Worm (Caenorhabditis elegans): ENCODE measurements around the gene C33H5.16.

C33H5.16 gene

DNA sequence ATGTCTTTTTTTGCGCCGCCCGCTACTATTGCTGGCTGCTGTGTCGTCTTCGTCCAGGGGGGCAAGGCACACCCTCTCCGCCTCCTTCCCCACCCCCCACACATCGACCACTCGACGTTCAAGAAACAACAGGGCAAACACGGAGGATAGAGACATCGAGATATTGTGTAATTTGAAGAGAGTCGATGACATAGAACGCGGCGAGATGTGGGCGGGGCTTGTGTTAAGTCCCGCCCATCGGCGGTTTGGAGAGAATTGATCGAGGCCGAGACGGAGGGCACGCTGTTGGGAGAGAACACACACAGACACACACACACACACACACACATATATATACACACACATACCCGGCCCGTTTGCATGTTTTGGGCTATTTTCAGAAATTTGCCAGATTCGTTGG is 42.4 kb upstream of the C33H5.16 start (continued):
- TF ChIP-seq hrde-1 (tag; optimal IDR thresholded peaks at IDR 0.05; ENCODE audit: borderline replicate concordance) = no peak
- peak; percentile 75 for TF ChIP-seq egrh-3 (GFP tag; IDR thresholded peaks at IDR 0.05)
- TF ChIP-seq lin-26 (GFP tag; IDR thresholded peaks at IDR 0.05) = peak; percentile 22; the same call in 1 of the 2 replicates
- no peak for TF ChIP-seq T07F8.4 (tag; optimal IDR thresholded peaks at IDR 0.05)
- peak; percentile 97 for TF ChIP-seq zfh-2 (GFP tag; conservative IDR thresholded peaks at IDR 0.05)
- no peak for TF ChIP-seq F33H1.4 (GFP tag; IDR thresholded peaks at IDR 0.05)
- TF ChIP-seq nhr-80 (tag; optimal IDR thresholded peaks at IDR 0.05) = peak; percentile 60
- TF ChIP-seq F57A8.1 (GFP tag; optimal IDR thresholded peaks at IDR 0.05) = no peak
- no peak for TF ChIP-seq ama-1 (optimal IDR thresholded peaks at IDR 0.05)
- no peak for TF ChIP-seq ama-1 (GFP tag; optimal IDR thresholded peaks at IDR 0.05)
- TF ChIP-seq F37B4.10 (GFP tag; IDR thresholded peaks at IDR 0.05) = no peak
- TF ChIP-seq madf-8 (GFP tag; conservative IDR thresholded peaks at IDR 0.05) = no peak
- 0 out of 2 replicates have a peak, but pooled peaks have one; percentile 21 for TF ChIP-seq egl-44 (GFP tag; IDR thresholded peaks at IDR 0.05)
- no peak for TF ChIP-seq aptf-3 (GFP tag; IDR thresholded peaks at IDR 0.05)
- no peak for TF ChIP-seq efl-1 (GFP tag; optimal IDR thresholded peaks at IDR 0.05)
- no peak for TF ChIP-seq snpc-1.1 (tag; optimal IDR thresholded peaks at IDR 0.05; ENCODE audit: insufficient read depth)
- TF ChIP-seq sdz-38 (tag; optimal IDR thresholded peaks at IDR 0.05) = no peak
- TF ChIP-seq snpc-3.4 (tag; optimal IDR thresholded peaks at IDR 0.05) = no peak
- TF ChIP-seq ccch-3 (GFP tag; optimal IDR thresholded peaks at IDR 0.05) = no peak
- peak; percentile 56 for TF ChIP-seq attf-5 (GFP tag; optimal IDR thresholded peaks at IDR 0.05)
- TF ChIP-seq hlh-12 (tag; optimal IDR thresholded peaks at IDR 0.05) = no peak
- peak; percentile 77; the same call in 1 of the 2 replicates for TF ChIP-seq dox-1 (GFP tag; IDR thresholded peaks at IDR 0.05)
- TF ChIP-seq fkh-3 (tag; optimal IDR thresholded peaks at IDR 0.05) = no peak
- no peak for TF ChIP-seq tlf-1 (GFP tag; optimal IDR thresholded peaks at IDR 0.05)
- no peak for TF ChIP-seq attf-3 (GFP tag; conservative IDR thresholded peaks at IDR 0.05)
- TF ChIP-seq tbp1 (GFP tag; optimal IDR thresholded peaks at IDR 0.05) = peak; percentile 30
- TF ChIP-seq ztf-3 (GFP tag; optimal IDR thresholded peaks at IDR 0.05) = no peak
- peak; percentile 34 for TF ChIP-seq nhr-27 (tag; optimal IDR thresholded peaks at IDR 0.05)
- no peak for TF ChIP-seq ztf-22 (GFP tag; optimal IDR thresholded peaks at IDR 0.05)
- no peak for TF ChIP-seq C17E4.6 (GFP tag; IDR thresholded peaks at IDR 0.05)
- TF ChIP-seq B0019.2 (GFP tag; conservative IDR thresholded peaks at IDR 0.05) = no peak
- no peak for TF ChIP-seq lag-1 (GFP tag; IDR thresholded peaks at IDR 0.05)
- peak; percentile 69 for TF ChIP-seq ztf-26 (tag; optimal IDR thresholded peaks at IDR 0.05)
- TF ChIP-seq nfya-1 (tag; optimal IDR thresholded peaks at IDR 0.05; ENCODE audit: borderline replicate concordance, insufficient read depth) = no peak
- TF ChIP-seq dpl-1 (GFP tag; optimal IDR thresholded peaks at IDR 0.05) = no peak
- no peak for TF ChIP-seq C06A6.2 (GFP tag; conservative IDR thresholded peaks at IDR 0.05)
- TF ChIP-seq cebp-2 (GFP tag; IDR thresholded peaks at IDR 0.05) = no peak
- TF ChIP-seq pha-4 (tag; optimal IDR thresholded peaks at IDR 0.05) = no peak
- TF ChIP-seq F52B5.7 (tag; optimal IDR thresholded peaks at IDR 0.05) = peak; percentile 78
- TF ChIP-seq repo-1 (tag; optimal IDR thresholded peaks at IDR 0.05) = peak; percentile 71
- TF ChIP-seq nfyb-1 (GFP tag; IDR thresholded peaks at IDR 0.05) = 0 out of 2 replicates have a peak, but pooled peaks have one; percentile 56
- TF ChIP-seq ztf-25 (GFP tag; IDR thresholded peaks at IDR 0.05) = no peak
- TF ChIP-seq B0035.1 (tag; optimal IDR thresholded peaks at IDR 0.05) = no peak
- TF ChIP-seq him-1 (tag; optimal IDR thresholded peaks at IDR 0.05) = no peak
- peak in 1 of 2 experiments; percentile 38 for TF ChIP-seq let-607 (tag; optimal IDR thresholded peaks at IDR 0.05)
- no peak; the same call in 1 of the 2 replicates for TF ChIP-seq rcor-1 (GFP tag; IDR thresholded peaks at IDR 0.05)
- no peak for TF ChIP-seq Y67H2A.10 (GFP tag; conservative IDR thresholded peaks at IDR 0.05)
- no peak for TF ChIP-seq lsl-1 (GFP tag; optimal IDR thresholded peaks at IDR 0.05)
- no peak for TF ChIP-seq Y53G8AR.9 (GFP tag; conservative IDR thresholded peaks at IDR 0.05)
